Worm (Caenorhabditis elegans): ENCODE results near the gene glrx-22.

The glrx-22 gene

DNA sequence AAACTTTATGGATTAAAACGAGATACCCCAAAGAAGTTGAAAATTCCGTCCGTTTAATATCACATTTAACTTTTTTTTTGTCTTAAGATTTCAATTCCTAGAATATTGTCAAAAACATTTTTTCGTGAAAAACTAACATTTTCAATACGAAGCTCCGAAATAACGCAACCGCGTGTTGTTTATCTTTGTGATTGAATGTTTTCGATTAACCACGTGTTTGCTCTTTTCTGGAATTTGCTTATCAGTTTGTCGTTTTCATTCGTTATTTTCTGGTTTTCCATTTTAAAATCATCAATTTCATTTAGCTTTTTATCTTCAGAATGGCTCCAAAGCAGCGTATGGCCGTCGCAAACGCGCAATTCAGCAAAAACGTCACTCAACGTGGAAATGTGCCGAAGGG lies 24.3 kb upstream of the glrx-22 start, which contains the start of gene serp-1.2:
Gene serp-1.2 (plus strand): TSS at position 318 of the 400 bp plus-strand sequence.
- TF ChIP-seq mep-1 (tag; optimal IDR thresholded peaks at IDR 0.05) = no peak
- no peak for TF ChIP-seq elt-3 (tag; optimal IDR thresholded peaks at IDR 0.05)
- no peak for TF ChIP-seq ceh-83 (GFP tag; optimal IDR thresholded peaks at IDR 0.05)
- TF ChIP-seq snpc-4 (tag; optimal IDR thresholded peaks at IDR 0.05) = no peak

ce11 chrIV:8223055-8223454 lies 22.0 kb upstream of the glrx-22 start:
- TF ChIP-seq ham-2 (GFP tag; optimal IDR thresholded peaks at IDR 0.05) (no peak), unc-62 (GFP tag; optimal IDR thresholded peaks at IDR 0.05) (no peak), lin-13 (tag; optimal IDR thresholded peaks at IDR 0.05) (no peak), elt-3 (tag; optimal IDR thresholded peaks at IDR 0.05) (no peak), nhr-12 (tag; optimal IDR thresholded peaks at IDR 0.05) (no peak)

- no peak for TF ChIP-seq mab-5 (tag; optimal IDR thresholded peaks at IDR 0.05)
- no peak for TF ChIP-seq lin-13 (tag; optimal IDR thresholded peaks at IDR 0.05)
- no peak for TF ChIP-seq nhr-76 (tag; optimal IDR thresholded peaks at IDR 0.05)
- peak; percentile 53 for TF ChIP-seq hlh-1 (tag; optimal IDR thresholded peaks at IDR 0.05)
- TF ChIP-seq drap-1 (GFP tag; optimal IDR thresholded peaks at IDR 0.05) = no peak
Observed at ce11 chrIV:8221946-8222345, 20.9 kb upstream of the glrx-22 start, which contains the start of gene gpx-6. TSS of gene gpx-6 (plus strand) at chrIV:8222202.

DNA sequence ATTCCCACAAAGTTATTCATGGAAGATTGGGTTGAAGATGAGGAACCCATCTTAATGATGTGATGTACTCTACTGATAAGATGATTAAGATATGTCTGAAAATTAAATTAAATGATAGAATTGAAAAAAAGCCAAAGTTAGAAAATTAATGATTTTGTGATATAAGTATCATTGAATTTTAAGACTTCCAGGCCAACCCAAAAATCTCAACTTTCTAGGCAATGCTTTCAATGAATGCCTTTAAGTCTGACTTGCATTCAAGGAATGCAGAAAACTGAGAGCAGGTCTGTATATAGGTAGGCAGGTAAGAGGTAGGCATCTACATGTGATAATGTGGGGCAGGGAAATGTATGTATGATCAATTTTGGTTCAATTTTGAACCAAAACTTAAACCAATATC lies 19.0 kb upstream of the glrx-22 start, which contains the start of gene ocr-2:
Gene ocr-2 (minus strand): TSS at position 101 of the 400 bp plus-strand sequence.
- TF ChIP-seq elt-1 (tag; optimal IDR thresholded peaks at IDR 0.05; ENCODE audit: borderline replicate concordance, insufficient read depth) (peak; percentile 4), elt-3 (tag; optimal IDR thresholded peaks at IDR 0.05) (no peak), ceh-83 (GFP tag; optimal IDR thresholded peaks at IDR 0.05) (no peak)

ce11 chrIV:8211747-8212146 lies 10.7 kb upstream of the glrx-22 start, which contains the start of gene C07G1.7:
TSS of gene C07G1.7 (minus strand) at chrIV:8211847.
- no peak for TF ChIP-seq tbx-8 (GFP tag; optimal IDR thresholded peaks at IDR 0.05)
- peak; percentile 66 for TF ChIP-seq zip-8 (tag; optimal IDR thresholded peaks at IDR 0.05)

DNA sequence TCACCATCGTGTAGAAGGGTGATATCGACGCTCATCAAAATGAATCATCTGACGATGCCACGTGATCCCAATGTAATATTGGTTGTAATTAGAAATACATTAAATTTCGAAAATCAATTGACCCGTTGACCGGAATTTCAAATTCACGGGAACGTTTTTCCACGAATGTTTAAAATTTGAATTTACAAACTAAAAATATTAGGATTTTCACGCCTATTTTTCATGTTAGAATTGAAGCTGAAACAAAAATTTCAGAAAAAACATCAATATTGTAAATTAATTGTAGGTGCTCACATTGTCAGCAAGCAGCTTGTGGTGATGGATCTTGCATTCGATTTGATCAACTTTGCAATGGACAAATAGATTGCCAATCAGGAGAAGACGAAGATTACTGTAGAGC lies 9.3 kb upstream of the glrx-22 start, which contains the start of gene C07G1.6:
Gene C07G1.6 (minus strand): TSS at position 101 of the 400 bp plus-strand sequence.
- TF ChIP-seq flh-1 (GFP tag; optimal IDR thresholded peaks at IDR 0.05) (no peak), ceh-43 (GFP tag; optimal IDR thresholded peaks at IDR 0.05) (no peak), elt-3 (tag; optimal IDR thresholded peaks at IDR 0.05) (no peak), zip-8 (tag; optimal IDR thresholded peaks at IDR 0.05) (no peak), nhr-12 (tag; optimal IDR thresholded peaks at IDR 0.05) (no peak), cnd-1 (tag; optimal IDR thresholded peaks at IDR 0.05) (no peak), blmp-1 (tag; optimal IDR thresholded peaks at IDR 0.05) (no peak)

DNA sequence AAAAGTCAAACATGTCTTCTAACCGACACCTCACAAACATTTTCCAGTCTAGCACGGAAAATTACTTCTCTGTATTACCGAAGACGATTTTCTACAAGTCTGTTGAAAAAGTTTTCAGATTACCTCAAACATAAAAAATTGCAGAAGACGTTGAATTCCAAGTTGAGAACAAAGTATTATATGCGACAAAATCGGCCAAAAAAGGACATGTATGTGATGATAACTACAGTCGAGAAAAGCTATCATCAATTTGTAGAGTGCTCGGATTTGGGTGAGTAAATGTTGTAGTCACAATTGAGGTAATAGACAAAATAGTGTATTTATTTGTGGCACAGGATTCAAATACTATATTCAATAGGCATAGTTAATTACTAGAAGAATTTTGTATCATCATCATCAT lies 7.8 kb upstream of the glrx-22 start:
- no peak for TF ChIP-seq lin-32 (GFP tag; optimal IDR thresholded peaks at IDR 0.05)
- TF ChIP-seq hlh-1 (tag; optimal IDR thresholded peaks at IDR 0.05) = no peak
- no peak for TF ChIP-seq nhr-237 (tag; optimal IDR thresholded peaks at IDR 0.05)
- TF ChIP-seq pha-4 (tag; optimal IDR thresholded peaks at IDR 0.05) = no peak
- no peak for TF ChIP-seq unc-120 (tag; optimal IDR thresholded peaks at IDR 0.05; ENCODE audit: poor library complexity, severe bottlenecking)
- no peak for TF ChIP-seq lin-13 (tag; optimal IDR thresholded peaks at IDR 0.05)
- no peak for TF ChIP-seq flh-1 (GFP tag; optimal IDR thresholded peaks at IDR 0.05)
- TF ChIP-seq ceh-39 (tag; optimal IDR thresholded peaks at IDR 0.05) = no peak
- no peak for TF ChIP-seq lsy-2 (tag; optimal IDR thresholded peaks at IDR 0.05)
- TF ChIP-seq ham-2 (GFP tag; optimal IDR thresholded peaks at IDR 0.05) = no peak
- TF ChIP-seq blmp-1 (tag; optimal IDR thresholded peaks at IDR 0.05) = no peak
- no peak for TF ChIP-seq unc-39 (tag; optimal IDR thresholded peaks at IDR 0.05)
- TF ChIP-seq nhr-2 (tag; optimal IDR thresholded peaks at IDR 0.05) = no peak
- no peak for TF ChIP-seq zip-8 (tag; optimal IDR thresholded peaks at IDR 0.05)
- TF ChIP-seq elt-1 (tag; optimal IDR thresholded peaks at IDR 0.05; ENCODE audit: borderline replicate concordance, insufficient read depth) = no peak
- TF ChIP-seq M03D4.4 (tag; optimal IDR thresholded peaks at IDR 0.05) = no peak
- no peak for TF ChIP-seq nhr-76 (tag; optimal IDR thresholded peaks at IDR 0.05)
- TF ChIP-seq drap-1 (GFP tag; optimal IDR thresholded peaks at IDR 0.05) = no peak
- no peak for TF ChIP-seq mab-5 (tag; optimal IDR thresholded peaks at IDR 0.05)

Data from whole organism, mixed stage, embryonic.